Fruit fly (Drosophila melanogaster) whole organism, embryonic: ENCODE results near the gene Sodq.

Experiments
- Atf6 ChIP-seq: fragments of 200-800 bp; sonication (Bioruptor generic); IDR thresholded peaks from 2 replicates; pipeline ENCODE4 v1.3.6; 2022; ENCODE audit warnings: missing biosample characterization, missing genetic modification characterization
- Bdp1 ChIP-seq: fragments of 200-800 bp; sonication (Bioruptor generic); optimal IDR thresholded peaks from 3 replicates; lab custom pipeline; 2016; ENCODE audit warnings: missing biosample characterization, missing genetic modification characterization
- Blimp-1 ChIP-seq: fragments of 200-800 bp; sonication (Bioruptor generic); optimal IDR thresholded peaks from 3 replicates; lab custom pipeline; 2018; ENCODE audit warnings: missing biosample characterization, missing genetic modification characterization, mild to moderate bottlenecking, moderate library complexity, missing genetic modification reagents
- CG10147 ChIP-seq: fragments of 200-800 bp; sonication (Bioruptor generic); optimal IDR thresholded peaks from 2 replicates; lab custom pipeline; 2019; ENCODE audit warnings: missing biosample characterization, mild to moderate bottlenecking, missing genetic modification characterization, moderate library complexity
- CG10209 ChIP-seq: fragments of 200-800 bp; sonication (Bioruptor generic); optimal IDR thresholded peaks from 3 replicates; lab custom pipeline; 2017; ENCODE audit warnings: missing biosample characterization, mild to moderate bottlenecking, missing genetic modification characterization, missing genetic modification reagents
- CG10654 ChIP-seq: fragments of 200-800 bp; sonication (Bioruptor generic); optimal IDR thresholded peaks from 2 replicates; lab custom pipeline; 2016; ENCODE audit warnings: missing biosample characterization, missing genetic modification characterization
- CG11085 ChIP-seq: fragments of 200-800 bp; sonication (Bioruptor generic); IDR thresholded peaks from 2 replicates; pipeline ENCODE4 v1.3.6; 2022; ENCODE audit warnings: missing biosample characterization, missing genetic modification characterization
- CG12071 ChIP-seq: fragments of 200-800 bp; sonication (Bioruptor generic); optimal IDR thresholded peaks from 3 replicates; lab custom pipeline; 2018; ENCODE audit warnings: missing biosample characterization, mild to moderate bottlenecking, missing genetic modification characterization
- CG12391 ChIP-seq: fragments of 200-800 bp; sonication (Bioruptor generic); optimal IDR thresholded peaks from 3 replicates; lab custom pipeline; 2018; ENCODE audit warnings: missing biosample characterization, mild to moderate bottlenecking, missing genetic modification characterization, moderate library complexity
- CG12659 ChIP-seq: fragments of 200-800 bp; sonication (Bioruptor generic); optimal IDR thresholded peaks from 3 replicates; lab custom pipeline; 2017; ENCODE audit warnings: mild to moderate bottlenecking, missing biosample characterization, missing genetic modification reagents, missing genetic modification characterization
- CG13894 ChIP-seq: fragments of 200-800 bp; sonication (Bioruptor generic); optimal IDR thresholded peaks from 3 replicates; lab custom pipeline; 2018; ENCODE audit warnings: missing biosample characterization, mild to moderate bottlenecking, missing genetic modification characterization, moderate library complexity
- CG17186 ChIP-seq: fragments of 200-800 bp; sonication (Bioruptor generic); optimal IDR thresholded peaks from 3 replicates; lab custom pipeline; 2017; ENCODE audit warnings: missing biosample characterization, missing genetic modification reagents, missing genetic modification characterization
- CG2120 ChIP-seq: fragments of 200-800 bp; sonication (Bioruptor generic); optimal IDR thresholded peaks from 3 replicates; lab custom pipeline; 2016; ENCODE audit warnings: missing biosample characterization, missing genetic modification characterization
- CG33557 ChIP-seq: fragments of 200-800 bp; sonication (Bioruptor generic); optimal IDR thresholded peaks from 2 replicates; lab custom pipeline; 2019; ENCODE audit warnings: missing biosample characterization, mild to moderate bottlenecking, missing genetic modification characterization, moderate library complexity
- CG42726 ChIP-seq: fragments of 200-800 bp; sonication (Bioruptor generic); IDR thresholded peaks from 2 replicates; pipeline ENCODE4 v1.3.6; 2022; ENCODE audit warnings: missing biosample characterization, missing genetic modification characterization; ENCODE audit not compliant: partially characterized antibody
- CG43689 ChIP-seq: fragments of 200-800 bp; sonication (Bioruptor generic); IDR thresholded peaks from 2 replicates; pipeline ENCODE4 v1.3.6; 2022; ENCODE audit warnings: missing biosample characterization, missing genetic modification characterization
- CG4617 ChIP-seq: fragments of 200-800 bp; sonication (Bioruptor generic); optimal IDR thresholded peaks from 3 replicates; lab custom pipeline; 2016; ENCODE audit warnings: missing biosample characterization, missing genetic modification characterization, borderline replicate concordance
- CG6175 ChIP-seq: fragments of 200-800 bp; sonication (Bioruptor generic); IDR thresholded peaks from 3 replicates; pipeline ENCODE4 v1.3.6; 2022; ENCODE audit warnings: missing biosample characterization, missing genetic modification characterization
- CG6272 ChIP-seq: fragments of 200-800 bp; sonication (Bioruptor generic); IDR thresholded peaks from 2 replicates; pipeline ENCODE4 v1.3.6; 2022; ENCODE audit warnings: missing biosample characterization, missing genetic modification characterization
- CG8359 ChIP-seq: fragments of 200-800 bp; sonication (Bioruptor generic); optimal IDR thresholded peaks from 2 replicates; lab custom pipeline; 2017; ENCODE audit warnings: missing biosample characterization, mild to moderate bottlenecking, missing genetic modification characterization, borderline replicate concordance
- CG9437 ChIP-seq: fragments of 200-800 bp; sonication (Bioruptor generic); optimal IDR thresholded peaks from 2 replicates; lab custom pipeline; 2018; ENCODE audit warnings: missing biosample characterization, mild to moderate bottlenecking, missing genetic modification characterization
- Dfd ChIP-seq, 2 experiments: fragments of >200 bp; optimal IDR thresholded peaks; 2 replicates each; lab custom pipeline; 2017; ENCODE audit warnings: missing biosample characterization in 2 of 2, missing genetic modification characterization in 2 of 2
- Ets65A ChIP-seq: fragments of 200-800 bp; sonication (Bioruptor generic); peaks from one replicate; lab custom pipeline; 2016; ENCODE audit warnings: missing biosample characterization, missing genetic modification characterization
- HLH3B ChIP-seq: fragments of 200-800 bp; sonication (Bioruptor generic); IDR thresholded peaks from 2 replicates; pipeline ENCODE4 v1.3.6; 2022; ENCODE audit warnings: missing biosample characterization, missing genetic modification characterization
- HLH4C ChIP-seq: fragments of 200-800 bp; sonication (Bioruptor generic); IDR thresholded peaks from 3 replicates; pipeline ENCODE4 v1.3.6; 2022; ENCODE audit warnings: missing biosample characterization, missing genetic modification characterization; ENCODE audit not compliant: partially characterized antibody
- Hr3 ChIP-seq: fragments of 200-800 bp; sonication (Bioruptor generic); optimal IDR thresholded peaks from 3 replicates; lab custom pipeline; 2016; ENCODE audit warnings: missing biosample characterization, missing genetic modification characterization
- MBD-R2 ChIP-seq: fragments of 200-800 bp; sonication (Bioruptor generic); IDR thresholded peaks from 2 replicates; pipeline ENCODE4 v1.3.6; 2022; ENCODE audit warnings: missing biosample characterization, missing genetic modification characterization
- Ravus ChIP-seq: fragments of 200-800 bp; sonication (Bioruptor generic); IDR thresholded peaks from 2 replicates; pipeline ENCODE4 v1.3.6; 2022; ENCODE audit warnings: missing biosample characterization, missing genetic modification characterization
- Rx ChIP-seq: fragments of 200-800 bp; sonication (Bioruptor generic); IDR thresholded peaks from 2 replicates; pipeline ENCODE4 v1.3.6; 2022; ENCODE audit warnings: missing biosample characterization, missing genetic modification characterization
- ab ChIP-seq: fragments of 200-800 bp; sonication (Bioruptor generic); optimal IDR thresholded peaks from 2 replicates; lab custom pipeline; 2016; ENCODE audit warnings: missing biosample characterization, missing genetic modification characterization
- bbx ChIP-seq: fragments of 200-800 bp; sonication (Bioruptor generic); IDR thresholded peaks from 2 replicates; pipeline ENCODE4 v1.3.6; 2022; ENCODE audit warnings: missing biosample characterization, missing genetic modification characterization; ENCODE audit not compliant: partially characterized antibody
- cwo ChIP-seq: fragments of 200-800 bp; sonication (Bioruptor generic); optimal IDR thresholded peaks from 3 replicates; lab custom pipeline; 2017; ENCODE audit warnings: missing biosample characterization, missing genetic modification characterization, mild to moderate bottlenecking, moderate library complexity, missing genetic modification reagents
- dm ChIP-seq: fragments of 200-800 bp; sonication (Bioruptor generic); optimal IDR thresholded peaks from 3 replicates; lab custom pipeline; 2016; ENCODE audit warnings: missing biosample characterization, missing genetic modification characterization
- fd102C ChIP-seq: fragments of 200-800 bp; sonication (Bioruptor generic); optimal IDR thresholded peaks from 2 replicates; lab custom pipeline; 2018; ENCODE audit warnings: missing biosample characterization, mild to moderate bottlenecking, missing genetic modification characterization, moderate library complexity
- gfzf ChIP-seq: fragments of 200-800 bp; sonication (Bioruptor generic); optimal IDR thresholded peaks from 2 replicates; lab custom pipeline; 2016; ENCODE audit warnings: missing biosample characterization, mild to moderate bottlenecking, missing genetic modification characterization, moderate library complexity
- grn ChIP-seq: fragments of 200-800 bp; sonication (Bioruptor generic); optimal IDR thresholded peaks from 3 replicates; lab custom pipeline; 2017; ENCODE audit warnings: missing biosample characterization, missing genetic modification characterization
- gt ChIP-seq: fragments of 200-800 bp; sonication (Bioruptor generic); IDR thresholded peaks from 2 replicates; pipeline ENCODE4 v1.3.6; 2022; ENCODE audit warnings: missing biosample characterization, missing genetic modification characterization
- maf-S ChIP-seq: fragments of 200-800 bp; sonication (Bioruptor generic); optimal IDR thresholded peaks from 2 replicates; lab custom pipeline; 2016; ENCODE audit warnings: missing biosample characterization, missing genetic modification characterization
- nau ChIP-seq: fragments of 200-800 bp; sonication (Bioruptor generic); optimal IDR thresholded peaks from 3 replicates; lab custom pipeline; 2017; ENCODE audit warnings: missing biosample characterization, mild to moderate bottlenecking, missing genetic modification characterization, missing genetic modification reagents
- org-1 ChIP-seq: fragments of 200-800 bp; sonication (Bioruptor generic); optimal IDR thresholded peaks from 2 replicates; lab custom pipeline; 2017; ENCODE audit warnings: missing biosample characterization, missing genetic modification characterization
- pb ChIP-seq: fragments of 200-800 bp; sonication (Bioruptor generic); optimal IDR thresholded peaks from 3 replicates; lab custom pipeline; 2016; ENCODE audit warnings: missing biosample characterization, missing genetic modification characterization
- phol ChIP-seq: fragments of 200-800 bp; sonication (Bioruptor generic); optimal IDR thresholded peaks from 3 replicates; lab custom pipeline; 2018; ENCODE audit warnings: missing biosample characterization, mild to moderate bottlenecking, missing genetic modification characterization, moderate library complexity
- repo ChIP-seq: fragments of 200-800 bp; sonication (Bioruptor generic); optimal IDR thresholded peaks from 2 replicates; lab custom pipeline; 2016; ENCODE audit warnings: missing biosample characterization, missing genetic modification characterization
- sc ChIP-seq, 3 experiments: fragments of >200 bp in 2 of 3; fragments of 200-800 bp in 1 of 3; sonication (Bioruptor generic) in 1 of 3; optimal IDR thresholded peaks; 2 replicates in 2 of 3; 3 replicates in 1 of 3; lab custom pipeline; 2017; ENCODE audit warnings: mild to moderate bottlenecking in 1 of 3, missing biosample characterization in 1 of 3, missing genetic modification characterization in 1 of 3, missing genetic modification reagents in 1 of 3
- sisA ChIP-seq: fragments of 200-800 bp; sonication (Bioruptor generic); IDR thresholded peaks from 2 replicates; pipeline ENCODE4 v1.3.6; 2022; ENCODE audit warnings: missing biosample characterization, missing genetic modification characterization
- sob ChIP-seq: fragments of 200-800 bp; sonication (Bioruptor generic); IDR thresholded peaks from 2 replicates; pipeline ENCODE4 v1.3.6; 2022; ENCODE audit warnings: missing biosample characterization, missing genetic modification characterization
- sr ChIP-seq: fragments of 200-800 bp; sonication (Bioruptor generic); IDR thresholded peaks from 3 replicates; pipeline ENCODE4 v1.3.6; 2022; ENCODE audit warnings: missing biosample characterization, missing genetic modification characterization
- tio ChIP-seq: fragments of 200-800 bp; sonication (Bioruptor generic); optimal IDR thresholded peaks from 2 replicates; lab custom pipeline; 2017; ENCODE audit warnings: missing biosample characterization, missing genetic modification characterization, inconsistent platforms
- tll ChIP-seq, 2 experiments: fragments of 200-800 bp in 1 of 2; fragments of >200 bp in 1 of 2; sonication (Bioruptor generic) in 1 of 2; optimal IDR thresholded peaks; 2 replicates each; lab custom pipeline; 2017 to 2019; ENCODE audit warnings: missing biosample characterization in 2 of 2, missing genetic modification characterization in 2 of 2, mild to moderate bottlenecking in 1 of 2, moderate library complexity in 1 of 2

Sodq gene

DNA sequence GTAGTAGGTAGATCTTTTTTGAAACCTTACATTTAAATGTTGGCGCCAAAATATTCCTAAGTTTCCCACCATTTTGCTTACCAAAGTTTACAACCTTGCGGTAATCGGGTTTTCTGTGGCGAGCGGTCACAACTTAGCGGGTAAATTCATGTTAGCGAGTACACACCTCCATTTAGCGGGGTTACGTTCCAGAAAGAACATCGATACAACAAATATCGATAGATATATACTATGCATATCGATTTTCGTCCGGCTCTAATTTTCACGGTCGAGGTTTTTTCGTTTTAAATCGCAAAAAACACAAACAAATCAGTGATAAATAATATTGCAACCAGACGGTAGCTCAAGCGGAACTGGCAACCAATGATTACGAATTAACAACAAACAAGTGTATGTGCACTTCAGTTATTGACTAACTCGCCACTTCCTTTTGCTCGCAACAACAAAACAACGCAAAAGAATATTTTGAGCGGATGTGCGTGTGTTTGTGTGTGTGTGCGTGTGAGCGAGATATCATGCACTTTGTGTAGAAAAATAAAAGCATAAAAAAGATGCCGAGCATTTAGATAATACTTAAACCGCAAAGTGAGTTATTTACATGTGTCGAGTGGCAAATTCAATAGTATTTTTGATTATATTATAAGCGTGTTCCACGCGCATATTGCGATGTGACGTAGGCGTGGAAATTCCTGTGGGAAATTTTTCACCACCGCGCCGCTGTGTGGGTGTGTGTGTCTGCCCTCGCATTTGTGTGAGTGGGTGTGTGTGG, 7.1 kb upstream of the Sodq start, which contains the start of gene Lnk (continued):
- TF ChIP-seq phol (peak; percentile 52), CG12659 (peak; percentile 73), cwo (GFP tag; lab: Kevin White, UChicago) (no peak), sr (GFP tag; lab: Robert Waterston, UW) (peak; percentile 95), CG33557 (GFP tag; lab: Kevin White, UChicago) (no peak), Dfd (GFP tag; optimal IDR thresholded peaks at IDR 0.05; lab: Kevin White, UChicago) (no peak), CG17186 (GFP tag; lab: Kevin White, UChicago) (peak; percentile 53), CG8359 (GFP tag; lab: Kevin White, UChicago) (no peak), CG4617 (GFP tag; lab: Kevin White, UChicago) (peak; percentile 87), Ets65A (GFP tag; lab: Kevin White, UChicago) (no peak), gfzf (GFP tag; lab: Kevin White, UChicago) (peak; percentile 76), bbx (GFP tag; lab: Robert Waterston, UW) (peak; percentile 95), CG6272 (no peak), grn (GFP tag; lab: Kevin White, UChicago) (no peak), Hr3 (GFP tag; lab: Kevin White, UChicago) (no peak), HLH4C (GFP tag; lab: Robert Waterston, UW) (peak; percentile 75), gt (GFP tag; lab: Robert Waterston, UW) (no peak), maf-S (peak; percentile 15), Atf6 (GFP tag; lab: Robert Waterston, UW) (peak; percentile 27; the same call in 1 of the 2 replicates), Ravus (GFP tag; lab: Robert Waterston, UW) (no peak), tll (GFP tag; optimal IDR thresholded peaks at IDR 0.05; lab: Kevin White, UChicago) (no peak), sisA (GFP tag; lab: Robert Waterston, UW) (no peak), tio (GFP tag; lab: Kevin White, UChicago) (no peak), nau (GFP tag; lab: Kevin White, UChicago) (peak; percentile 43), CG6175 (GFP tag; lab: Robert Waterston, UW) (no peak), CG10147 (GFP tag; lab: Kevin White, UChicago) (no peak), CG43689 (GFP tag; lab: Robert Waterston, UW) (no peak), ab (GFP tag; lab: Kevin White, UChicago) (no peak), CG10654 (GFP tag; lab: Kevin White, UChicago) (no peak), CG10209 (no peak), Bdp1 (GFP tag; lab: Kevin White, UChicago) (no peak), dm (GFP tag; lab: Kevin White, UChicago) (no peak), CG42726 (GFP tag; lab: Robert Waterston, UW) (peak; percentile 96), CG2120 (GFP tag; lab: Kevin White, UChicago) (peak; percentile 53), Rx (GFP tag; lab: Robert Waterston, UW) (no peak), sob (GFP tag; lab: Robert Waterston, UW) (no peak), org-1 (no peak), CG11085 (GFP tag; lab: Robert Waterston, UW) (no peak), CG12071 (GFP tag; lab: Kevin White, UChicago) (no peak), MBD-R2 (GFP tag; lab: Robert Waterston, UW) (no peak; the same call in 1 of the 2 replicates), CG9437 (peak; percentile 3), pb (no peak), repo (no peak), CG13894 (tag; lab: Kevin White, UChicago) (no peak), sc (optimal IDR thresholded peaks at IDR 0.05; lab: Kevin White, UChicago) (no peak), sc (GFP tag; optimal IDR thresholded peaks at IDR 0.05; lab: Kevin White, UChicago) (no peak), CG12391 (peak; percentile 22), fd102C (GFP tag; lab: Kevin White, UChicago) (no peak), Blimp-1 (GFP tag; lab: Kevin White, UChicago) (no peak), HLH3B (GFP tag; lab: Robert Waterston, UW) (no peak)
